Worm (Caenorhabditis elegans) whole organism, midembryonic: ENCODE data around the gene H05C05.1.
A peak's percentile ranks its signal among the peaks of the same experiment; 100 is the strongest.

Source experiments
- T22C8.4 ChIP-seq: fragments of 200-800 bp; sonication (Bioruptor generic); IDR thresholded peaks from 2 replicates; pipeline ENCODE4 v1.3.6; 2022; ENCODE audit warnings: missing genetic modification characterization, missing compliant biosample characterization
- cog-1 ChIP-seq: sonication (generic microtip); optimal IDR thresholded peaks from 2 replicates; lab custom pipeline; 2016; ENCODE audit warnings: missing genetic modification characterization, missing compliant biosample characterization
- flt-1 ChIP-seq: fragments of 200-800 bp; sonication (Bioruptor generic); IDR thresholded peaks from 2 replicates; pipeline ENCODE4 v1.3.6; 2022; ENCODE audit warnings: missing genetic modification characterization, missing compliant biosample characterization
- ref-1 ChIP-seq: fragments of 200-800 bp; sonication (Bioruptor generic); conservative IDR thresholded peaks from 2 replicates; pipeline ENCODE4 v1.3.6; 2022; ENCODE audit warnings: missing genetic modification reagents, missing genetic modification characterization, missing compliant biosample characterization
- tab-1 ChIP-seq: fragments of 200-800 bp; sonication (Bioruptor generic); IDR thresholded peaks from 2 replicates; pipeline ENCODE4 v1.3.6; 2022; ENCODE audit warnings: missing genetic modification characterization, missing compliant biosample characterization
- ztf-23 ChIP-seq: fragments of 200-800 bp; sonication (Bioruptor generic); IDR thresholded peaks from 2 replicates; pipeline ENCODE4 v1.3.6; 2022; ENCODE audit warnings: missing genetic modification reagents, missing genetic modification characterization, missing compliant biosample characterization

DNA sequence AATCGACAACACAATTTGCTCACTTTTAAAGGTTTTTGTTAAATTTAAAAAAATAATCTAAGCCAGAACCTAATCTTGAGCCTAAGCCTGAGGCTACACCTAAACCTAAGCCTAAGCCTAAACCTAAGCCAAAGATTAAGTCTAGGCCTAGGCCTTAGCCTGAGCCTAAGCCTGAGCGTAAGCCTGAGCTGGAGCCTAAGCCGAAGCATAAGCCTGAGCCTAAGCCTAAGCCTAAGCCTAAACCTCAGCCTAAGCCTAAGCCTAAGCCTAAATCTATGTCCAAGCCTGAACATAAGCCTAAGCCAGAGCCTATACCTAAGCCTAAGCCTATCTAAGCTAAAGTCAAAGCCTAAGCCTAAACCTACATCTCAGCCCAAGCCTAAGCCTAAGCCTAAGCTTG is 9.1 kb upstream of the H05C05.1 start:
- TF ChIP-seq tab-1, result no peak
- TF ChIP-seq cog-1 (tag; lab: Kevin White, UChicago), result no peak
- TF ChIP-seq flt-1, result 0 out of 2 replicates have a peak, but pooled peaks have one; percentile 10
- no peak for TF ChIP-seq T22C8.4
- TF ChIP-seq ztf-23, result no peak
- no peak for TF ChIP-seq ref-1 (GFP tag; lab: Robert Waterston, UW)
